Worm (Caenorhabditis elegans): ENCODE results near the gene acn-1.
A peak's percentile ranks its signal among the peaks of the same experiment; 100 is the strongest.

The acn-1 gene

DNA sequence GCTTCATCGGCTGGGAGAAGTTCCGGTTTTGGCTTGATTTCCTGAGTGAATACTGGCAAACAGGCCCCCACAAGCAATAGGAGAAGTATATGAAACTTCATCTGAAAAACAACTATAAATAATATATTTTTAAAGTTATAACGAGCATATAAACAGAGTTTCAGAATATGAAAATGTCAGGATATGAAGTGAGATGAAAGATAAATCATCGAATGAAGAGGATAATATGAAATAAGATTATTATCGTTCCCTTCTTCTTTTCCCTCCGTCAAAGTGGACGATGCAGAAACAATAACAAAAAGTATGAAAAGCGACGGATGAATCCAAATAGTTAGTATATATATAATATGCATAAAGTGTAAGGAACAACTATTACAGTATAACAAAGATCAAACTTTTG lies at the start of gene acn-1:
TSS of gene acn-1 (minus strand) at position 101 of the 400 bp plus-strand sequence.
- TF ChIP-seq unc-30 (tag; optimal IDR thresholded peaks at IDR 0.05) (no peak), hpl-2 (GFP tag; optimal IDR thresholded peaks at IDR 0.05) (no peak), fkh-8 (tag; optimal IDR thresholded peaks at IDR 0.05) (no peak), nhr-47 (tag; optimal IDR thresholded peaks at IDR 0.05) (no peak), fkh-10 (GFP tag; optimal IDR thresholded peaks at IDR 0.05) (no peak), alr-1 (tag; optimal IDR thresholded peaks at IDR 0.05; ENCODE audit: borderline replicate concordance) (no peak), grh-1 (GFP tag; IDR thresholded peaks at IDR 0.05) (no peak), F16B12.6 (tag; optimal IDR thresholded peaks at IDR 0.05) (no peak), pqm-1 (tag; optimal IDR thresholded peaks at IDR 0.05) (no peak), nhr-84 (tag; optimal IDR thresholded peaks at IDR 0.05) (no peak), ceh-82 (tag; optimal IDR thresholded peaks at IDR 0.05) (no peak), mab-9 (GFP tag; IDR thresholded peaks at IDR 0.05) (no peak), dpl-1 (GFP tag; optimal IDR thresholded peaks at IDR 0.05) (no peak), sptf-1 (tag; optimal IDR thresholded peaks at IDR 0.05) (no peak), elt-2 (tag; optimal IDR thresholded peaks at IDR 0.05) (no peak), hlh-4 (tag; optimal IDR thresholded peaks at IDR 0.05) (no peak), snu-23 (GFP tag; optimal IDR thresholded peaks at IDR 0.05) (no peak)

DNA sequence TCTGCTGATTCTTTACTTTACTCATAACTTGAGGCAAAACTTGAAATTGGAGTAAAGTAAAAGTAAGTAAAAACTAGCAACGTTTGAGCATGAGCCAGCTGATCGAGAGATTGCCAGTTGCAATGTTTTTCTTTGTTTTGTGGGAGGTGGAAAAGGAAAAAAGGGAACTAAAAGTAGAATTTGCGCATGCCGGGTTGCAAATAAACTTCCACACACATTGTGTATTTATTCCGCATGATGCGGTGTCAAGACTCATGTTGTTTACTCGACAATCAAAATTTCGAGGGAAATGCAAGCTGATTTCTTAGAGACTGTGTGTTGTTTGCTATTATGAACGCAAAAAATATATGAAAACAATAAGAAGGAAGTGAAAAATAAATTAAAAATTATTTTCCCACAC lies 45.5 kb upstream of the acn-1 start:
- TF ChIP-seq mef-2 (tag; optimal IDR thresholded peaks at IDR 0.05) (no peak), lin-14 (GFP tag; optimal IDR thresholded peaks at IDR 0.05) (peak; percentile 2), nhr-85 (tag) (peak; percentile 12), tlp-1 (tag; optimal IDR thresholded peaks at IDR 0.05) (no peak), zip-4 (GFP tag; optimal IDR thresholded peaks at IDR 0.05) (no peak)

DNA sequence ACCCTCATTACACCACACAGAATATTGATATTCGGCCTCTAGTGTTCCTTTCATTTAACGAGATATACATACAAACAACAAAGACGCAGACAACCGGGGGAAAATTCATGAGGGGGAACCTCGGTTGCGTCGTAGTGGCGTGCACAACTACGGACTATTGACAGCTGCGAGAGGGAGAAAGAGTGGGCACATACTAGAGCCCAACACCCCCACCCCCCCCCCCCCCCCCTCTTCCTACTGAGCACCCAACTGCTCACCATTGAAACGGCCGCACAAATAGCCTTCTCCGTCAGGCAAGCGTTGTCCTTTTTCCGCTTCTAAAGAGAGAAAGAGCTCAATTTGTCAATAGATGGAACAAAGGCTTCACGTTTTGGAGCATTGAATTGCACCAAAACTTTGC lies 43.3 kb upstream of the acn-1 start:
- TF ChIP-seq lin-14 (GFP tag; optimal IDR thresholded peaks at IDR 0.05) (peak; percentile 95), isw-1 (GFP tag; IDR thresholded peaks at IDR 0.05) (peak; percentile 38), ceh-8 (GFP tag; optimal IDR thresholded peaks at IDR 0.05) (peak; percentile 33), fkh-10 (GFP tag; optimal IDR thresholded peaks at IDR 0.05) (no peak), lin-15B (tag; optimal IDR thresholded peaks at IDR 0.05) (no peak), rnt-1 (tag; optimal IDR thresholded peaks at IDR 0.05) (peak; percentile 18), hpl-2 (GFP tag; optimal IDR thresholded peaks at IDR 0.05) (no peak), unc-130 (tag; optimal IDR thresholded peaks at IDR 0.05) (no peak), nhr-90 (tag; optimal IDR thresholded peaks at IDR 0.05; ENCODE audit: poor library complexity) (no peak), fkh-8 (tag; optimal IDR thresholded peaks at IDR 0.05) (peak; percentile 52), snu-23 (GFP tag; optimal IDR thresholded peaks at IDR 0.05) (no peak), mep-1 (tag; optimal IDR thresholded peaks at IDR 0.05) (peak; percentile 15), vab-15 (tag; optimal IDR thresholded peaks at IDR 0.05) (no peak), ceh-82 (tag; optimal IDR thresholded peaks at IDR 0.05) (peak in 1 of 3 experiments; percentile 27), ces-1 (GFP tag; optimal IDR thresholded peaks at IDR 0.05) (no peak)

- TF ChIP-seq pqm-1 (tag; optimal IDR thresholded peaks at IDR 0.05) (no peak), nhr-77 (tag; optimal IDR thresholded peaks at IDR 0.05) (no peak), aha-1 (tag; optimal IDR thresholded peaks at IDR 0.05) (no peak), xbp-1 (tag; optimal IDR thresholded peaks at IDR 0.05) (no peak), lsy-2 (tag; optimal IDR thresholded peaks at IDR 0.05) (peak in 1 of 2 experiments; percentile 17), nhr-85 (tag) (peak; percentile 89), aly-2 (tag; optimal IDR thresholded peaks at IDR 0.05) (no peak), fkh-8 (tag; optimal IDR thresholded peaks at IDR 0.05) (no peak), ets-5 (GFP tag; IDR thresholded peaks at IDR 0.05) (no peak), vab-15 (tag; optimal IDR thresholded peaks at IDR 0.05) (no peak), ces-1 (GFP tag; optimal IDR thresholded peaks at IDR 0.05) (no peak), blmp-1 (tag; optimal IDR thresholded peaks at IDR 0.05) (peak; percentile 64), ceh-82 (tag; optimal IDR thresholded peaks at IDR 0.05) (no peak), mab-9 (GFP tag; IDR thresholded peaks at IDR 0.05) (no peak), Y116A8C.19 (tag; optimal IDR thresholded peaks at IDR 0.05; ENCODE audit: borderline replicate concordance) (no peak), rnt-1 (tag; optimal IDR thresholded peaks at IDR 0.05) (no peak), skn-1 (tag; optimal IDR thresholded peaks at IDR 0.05) (no peak), sup-37 (GFP tag; optimal IDR thresholded peaks at IDR 0.05) (no peak), unc-130 (tag; optimal IDR thresholded peaks at IDR 0.05) (no peak), irx-1 (tag; optimal IDR thresholded peaks at IDR 0.05) (no peak), hlh-4 (tag; optimal IDR thresholded peaks at IDR 0.05) (no peak), unc-86 (tag; optimal IDR thresholded peaks at IDR 0.05) (no peak), snu-23 (GFP tag; optimal IDR thresholded peaks at IDR 0.05) (peak; percentile 25), nhr-84 (tag; optimal IDR thresholded peaks at IDR 0.05) (no peak), lin-14 (GFP tag; optimal IDR thresholded peaks at IDR 0.05) (peak; percentile 43), efl-3 (GFP tag; optimal IDR thresholded peaks at IDR 0.05) (no peak), grh-1 (GFP tag; IDR thresholded peaks at IDR 0.05) (peak; percentile 82), isw-1 (GFP tag; IDR thresholded peaks at IDR 0.05) (no peak)
These were observed 41.0 kb upstream of the acn-1 start for ce11 chrX:5137716-5138470.

Data from whole organism, L1 larva.